Worm (Caenorhabditis elegans) whole organism, young adult: ENCODE measurements around the gene ppk-2.
A peak's percentile ranks its signal among the peaks of the same experiment; 100 is the strongest.

Experiments
- C06A6.2 ChIP-seq: fragments of 200-800 bp; sonication (Bioruptor generic); conservative IDR thresholded peaks from 2 replicates; pipeline ENCODE4 v1.3.6; 2022; ENCODE audit warnings: missing genetic modification characterization, missing compliant biosample characterization
- D2030.7 ChIP-seq: fragments of 200-800 bp; sonication (Bioruptor generic); IDR thresholded peaks from 2 replicates; pipeline ENCODE4 v1.3.6; 2022; ENCODE audit warnings: missing genetic modification reagents, missing genetic modification characterization, missing compliant biosample characterization
- F33H1.4 ChIP-seq: fragments of 200-800 bp; sonication (Bioruptor generic); IDR thresholded peaks from 2 replicates; pipeline ENCODE4 v1.3.6; 2022; ENCODE audit warnings: missing genetic modification reagents, missing genetic modification characterization, missing compliant biosample characterization
- F49E8.2 ChIP-seq: sonication (generic microtip); optimal IDR thresholded peaks from 3 replicates; lab custom pipeline; 2017; ENCODE audit warnings: missing genetic modification characterization, mild to moderate bottlenecking, missing compliant biosample characterization, antibody characterized with exemption, moderate library complexity; ENCODE audit not compliant: insufficient read depth
- F57A8.1 ChIP-seq: fragments of 200-800 bp; sonication (Bioruptor generic); optimal IDR thresholded peaks from 2 replicates; lab custom pipeline; 2018; ENCODE audit warnings: mild to moderate bottlenecking, missing genetic modification characterization, moderate library complexity, missing compliant biosample characterization
- K11D2.4 ChIP-seq: fragments of 200-800 bp; sonication (Bioruptor generic); IDR thresholded peaks from 2 replicates; pipeline ENCODE4 v1.3.6; 2022; ENCODE audit warnings: missing genetic modification reagents, missing genetic modification characterization, missing compliant biosample characterization
- T26A5.8 ChIP-seq: sonication (generic microtip); optimal IDR thresholded peaks from 2 replicates; lab custom pipeline; 2016; ENCODE audit warnings: missing genetic modification characterization, missing compliant biosample characterization
- Y53G8AR.9 ChIP-seq: fragments of 200-800 bp; sonication (Bioruptor generic); conservative IDR thresholded peaks from 2 replicates; pipeline ENCODE4 v1.3.6; 2022; ENCODE audit warnings: missing genetic modification reagents, missing genetic modification characterization, missing compliant biosample characterization
- Y67H2A.10 ChIP-seq: fragments of 200-800 bp; sonication (Bioruptor generic); conservative IDR thresholded peaks from 2 replicates; pipeline ENCODE4 v1.3.6; 2022; ENCODE audit warnings: missing genetic modification reagents, missing genetic modification characterization, missing compliant biosample characterization
- Y79H2A.3 ChIP-seq: fragments of 200-800 bp; sonication (Bioruptor generic); conservative IDR thresholded peaks from 2 replicates; pipeline ENCODE4 v1.3.6; 2022; ENCODE audit warnings: missing genetic modification reagents, missing genetic modification characterization, missing compliant biosample characterization
- aptf-3 ChIP-seq: fragments of 200-800 bp; sonication (Bioruptor generic); IDR thresholded peaks from 2 replicates; pipeline ENCODE4 v1.3.6; 2022; ENCODE audit warnings: missing genetic modification characterization, missing compliant biosample characterization
- atf-7 ChIP-seq: sonication (generic microtip); optimal IDR thresholded peaks from 2 replicates; lab custom pipeline; 2017; ENCODE audit warnings: mild to moderate bottlenecking, missing genetic modification characterization, missing compliant biosample characterization
- bed-1 ChIP-seq: fragments of 200-800 bp; sonication (Bioruptor generic); IDR thresholded peaks from 2 replicates; pipeline ENCODE4 v1.3.6; 2022; ENCODE audit warnings: missing genetic modification reagents, missing genetic modification characterization, missing compliant biosample characterization
- bed-2 ChIP-seq: fragments of 200-800 bp; sonication (Bioruptor generic); IDR thresholded peaks from 2 replicates; pipeline ENCODE4 v1.3.6; 2022; ENCODE audit warnings: missing genetic modification reagents, missing genetic modification characterization, missing compliant biosample characterization
- ceh-40 ChIP-seq: fragments of 200-800 bp; sonication (Bioruptor generic); IDR thresholded peaks from 2 replicates; pipeline ENCODE4 v1.3.6; 2022; ENCODE audit warnings: missing genetic modification characterization, missing compliant biosample characterization
- ceh-91 ChIP-seq: fragments of 200-800 bp; sonication (Bioruptor generic); IDR thresholded peaks from 2 replicates; pipeline ENCODE4 v1.3.6; 2022; ENCODE audit warnings: missing genetic modification reagents, missing genetic modification characterization, missing compliant biosample characterization
- die-1 ChIP-seq: sonication (generic microtip); optimal IDR thresholded peaks from 2 replicates; lab custom pipeline; 2016; ENCODE audit warnings: missing genotype, mild to moderate bottlenecking, missing genetic modification characterization, missing compliant biosample characterization
- dpl-1 ChIP-seq: fragments of 150-350 bp; optimal IDR thresholded peaks from 2 replicates; lab custom pipeline; 2014; ENCODE audit warnings: missing biosample characterization, missing genetic modification reagents, missing genetic modification characterization
- efl-1 ChIP-seq: fragments of 150-350 bp; optimal IDR thresholded peaks from 2 replicates; lab custom pipeline; 2014; ENCODE audit warnings: missing biosample characterization, missing genetic modification reagents, missing genetic modification characterization
- ekl-4 ChIP-seq: fragments of 200-800 bp; sonication (Bioruptor generic); IDR thresholded peaks from 2 replicates; pipeline ENCODE4 v1.3.6; 2022; ENCODE audit warnings: missing genetic modification reagents, missing genetic modification characterization, missing compliant biosample characterization
- hlh-12 ChIP-seq: sonication (generic microtip); optimal IDR thresholded peaks from 2 replicates; lab custom pipeline; 2016; ENCODE audit warnings: missing genetic modification characterization, missing compliant biosample characterization
- hsf-1 ChIP-seq: fragments of 200-800 bp; sonication (Bioruptor generic); IDR thresholded peaks from 2 replicates; pipeline ENCODE4 v1.3.6; 2022; ENCODE audit warnings: missing genetic modification reagents, missing genetic modification characterization, missing compliant biosample characterization
- let-607 ChIP-seq, 2 experiments: fragments of 200-800 bp in 1 of 2; sonication (Bioruptor generic) in 1 of 2; sonication (generic microtip) in 1 of 2; optimal IDR thresholded peaks; 2 replicates each; lab custom pipeline; 2016 to 2018; ENCODE audit warnings: mild to moderate bottlenecking in 2 of 2, missing compliant biosample characterization in 2 of 2, missing genetic modification characterization in 2 of 2, moderate library complexity in 2 of 2, missing genotype in 1 of 2
- lin-35 ChIP-seq, 3 experiments: fragments of 150-350 bp in 2 of 3; sonication (generic microtip) in 1 of 3; optimal IDR thresholded peaks; 2 replicates each; lab custom pipeline; 2014 to 2018; ENCODE audit warnings: missing biosample characterization in 3 of 3, missing genetic modification characterization in 3 of 3, missing genetic modification reagents in 3 of 3
- lin-40 ChIP-seq: sonication (generic microtip); optimal IDR thresholded peaks from 2 replicates; lab custom pipeline; 2016; ENCODE audit warnings: missing genetic modification characterization, mild to moderate bottlenecking, missing compliant biosample characterization, missing genotype, missing genetic modification reagents
- lin-54 ChIP-seq: fragments of 200-800 bp; sonication (Bioruptor generic); optimal IDR thresholded peaks from 2 replicates; lab custom pipeline; 2018; ENCODE audit warnings: mild to moderate bottlenecking, missing genetic modification characterization, missing compliant biosample characterization
- lsl-1 ChIP-seq: fragments of 200-800 bp; sonication (Bioruptor generic); optimal IDR thresholded peaks from 2 replicates; lab custom pipeline; 2018; ENCODE audit warnings: mild to moderate bottlenecking, missing genetic modification characterization, moderate library complexity, missing compliant biosample characterization
- lsy-27 ChIP-seq: sonication (generic microtip); optimal IDR thresholded peaks from 2 replicates; lab custom pipeline; 2017; ENCODE audit warnings: missing genetic modification characterization, mild to moderate bottlenecking, missing compliant biosample characterization, antibody characterized with exemption, missing genotype, borderline replicate concordance; ENCODE audit not compliant: insufficient read depth
- madf-6 ChIP-seq: fragments of 200-800 bp; sonication (Bioruptor generic); IDR thresholded peaks from 2 replicates; pipeline ENCODE4 v1.3.6; 2022; ENCODE audit warnings: missing genetic modification reagents, missing genetic modification characterization, missing compliant biosample characterization
- madf-8 ChIP-seq: fragments of 200-800 bp; sonication (Bioruptor generic); conservative IDR thresholded peaks from 2 replicates; pipeline ENCODE4 v1.3.6; 2022; ENCODE audit warnings: missing genetic modification reagents, missing genetic modification characterization, missing compliant biosample characterization
- mcd-1 ChIP-seq: fragments of 200-800 bp; sonication (Bioruptor generic); IDR thresholded peaks from 2 replicates; pipeline ENCODE4 v1.3.6; 2022; ENCODE audit warnings: missing genetic modification reagents, missing genetic modification characterization, missing compliant biosample characterization
- mel-28 ChIP-seq: sonication (generic microtip); optimal IDR thresholded peaks from 2 replicates; lab custom pipeline; 2016; ENCODE audit warnings: borderline replicate concordance, mild to moderate bottlenecking, missing genetic modification characterization, missing compliant biosample characterization
- nfya-1 ChIP-seq: sonication (generic microtip); optimal IDR thresholded peaks from 2 replicates; lab custom pipeline; 2017; ENCODE audit warnings: antibody characterized with exemption, missing compliant biosample characterization, missing genetic modification characterization, borderline replicate concordance; ENCODE audit not compliant: insufficient read depth
- nhr-80 ChIP-seq: sonication (generic microtip); optimal IDR thresholded peaks from 2 replicates; lab custom pipeline; 2016; ENCODE audit warnings: missing genetic modification characterization, missing compliant biosample characterization
- pbrm-1 ChIP-seq: fragments of 200-800 bp; sonication (Bioruptor generic); IDR thresholded peaks from 2 replicates; pipeline ENCODE4 v1.3.6; 2022; ENCODE audit warnings: missing genetic modification reagents, missing genetic modification characterization, missing compliant biosample characterization
- rcor-1 ChIP-seq: fragments of 200-800 bp; sonication (Bioruptor generic); IDR thresholded peaks from 2 replicates; pipeline ENCODE4 v1.3.6; 2022; ENCODE audit warnings: missing genetic modification reagents, missing genetic modification characterization, missing compliant biosample characterization
- sdz-38 ChIP-seq: sonication (generic microtip); optimal IDR thresholded peaks from 2 replicates; lab custom pipeline; 2016; ENCODE audit warnings: missing genotype, missing genetic modification characterization, missing compliant biosample characterization
- snpc-1.1 ChIP-seq: sonication (generic microtip); optimal IDR thresholded peaks from 2 replicates; lab custom pipeline; 2017; ENCODE audit warnings: missing genetic modification characterization, mild to moderate bottlenecking, missing compliant biosample characterization, antibody characterized with exemption, moderate library complexity, missing genotype, missing genetic modification reagents; ENCODE audit not compliant: insufficient read depth
- snpc-1.3 ChIP-seq: sonication (generic microtip); optimal IDR thresholded peaks from 2 replicates; lab custom pipeline; 2017; ENCODE audit warnings: missing genetic modification characterization, mild to moderate bottlenecking, missing compliant biosample characterization, antibody characterized with exemption, moderate library complexity, missing genotype, missing genetic modification reagents; ENCODE audit not compliant: insufficient read depth
- snpc-3.4 ChIP-seq: sonication (generic microtip); optimal IDR thresholded peaks from 2 replicates; lab custom pipeline; 2017; ENCODE audit warnings: missing genetic modification characterization, mild to moderate bottlenecking, missing compliant biosample characterization, antibody characterized with exemption, moderate library complexity, missing genotype, missing genetic modification reagents
- tbp1 ChIP-seq: fragments of 200-800 bp; sonication (Bioruptor generic); optimal IDR thresholded peaks from 2 replicates; lab custom pipeline; 2018; ENCODE audit warnings: mild to moderate bottlenecking, missing genetic modification characterization, missing compliant biosample characterization
- xnd-1 ChIP-seq: sonication (generic microtip); optimal IDR thresholded peaks from 2 replicates; lab custom pipeline; 2016; ENCODE audit warnings: missing genotype, missing genetic modification reagents, missing genetic modification characterization, missing compliant biosample characterization
- ztf-18 ChIP-seq: sonication (generic microtip); optimal IDR thresholded peaks from 2 replicates; lab custom pipeline; 2016; ENCODE audit warnings: missing genotype, mild to moderate bottlenecking, missing genetic modification characterization, missing compliant biosample characterization
- ztf-22 ChIP-seq: fragments of 200-800 bp; sonication (Bioruptor generic); optimal IDR thresholded peaks from 2 replicates; lab custom pipeline; 2018; ENCODE audit warnings: mild to moderate bottlenecking, missing genetic modification characterization, moderate library complexity, missing compliant biosample characterization
- ztf-25 ChIP-seq: fragments of 200-800 bp; sonication (Bioruptor generic); IDR thresholded peaks from 2 replicates; pipeline ENCODE4 v1.3.6; 2022; ENCODE audit warnings: missing genetic modification reagents, missing genetic modification characterization, missing compliant biosample characterization
- ztf-26 ChIP-seq: sonication (generic microtip); optimal IDR thresholded peaks from 2 replicates; lab custom pipeline; 2017; ENCODE audit warnings: missing genetic modification characterization, missing compliant biosample characterization

ppk-2 gene

DNA sequence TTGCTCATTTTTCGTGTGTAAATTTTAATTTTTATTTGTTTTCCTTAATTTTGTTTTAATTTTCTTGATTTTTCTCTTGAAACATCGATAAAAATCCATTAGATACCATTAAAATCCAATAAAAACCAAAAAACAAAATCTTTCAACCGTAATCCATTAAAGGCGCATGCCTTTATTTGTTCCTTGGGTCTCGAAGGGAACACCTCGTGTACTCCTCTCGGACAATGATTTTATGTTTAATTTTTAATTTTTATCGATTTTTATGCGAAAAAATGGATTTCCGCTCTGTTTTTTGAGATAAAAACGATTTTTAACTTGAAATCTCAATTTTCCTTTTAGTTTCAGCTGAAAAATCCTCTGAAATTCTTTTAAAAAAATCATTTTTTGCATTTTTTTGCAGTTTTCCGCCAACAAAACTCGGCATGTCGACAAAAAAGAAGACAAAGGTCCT, at the start of gene ppk-2:
ppk-2 (plus strand) TSS at position 401 of the 451 bp plus-strand sequence.
- no peak for TF ChIP-seq lin-40 (tag; lab: Kevin White, UChicago)
- no peak for TF ChIP-seq aptf-3 (GFP tag; lab: Robert Waterston, UW)
- 0 out of 2 replicates have a peak, but pooled peaks have one; percentile 25 for TF ChIP-seq rcor-1 (GFP tag; lab: Robert Waterston, UW)
- peak; percentile 63; the same call in 1 of the 2 replicates for TF ChIP-seq mcd-1
- TF ChIP-seq dpl-1: peak; percentile 10
- TF ChIP-seq tbp1 (GFP tag; lab: Kevin White, UChicago): peak; percentile 1
- TF ChIP-seq snpc-1.1 (tag; lab: Kevin White, UChicago): peak; percentile 16
- TF ChIP-seq snpc-3.4 (tag; lab: Kevin White, UChicago): peak; percentile 16
- TF ChIP-seq snpc-1.3: peak; percentile 34
- TF ChIP-seq efl-1 (GFP tag; lab: Kevin White, UChicago): peak; percentile 47
- TF ChIP-seq ceh-40 (GFP tag; lab: Robert Waterston, UW): no peak
- TF ChIP-seq F49E8.2: peak; percentile 17
- peak; percentile 93 for TF ChIP-seq xnd-1 (tag; lab: Kevin White, UChicago)
- TF ChIP-seq F57A8.1 (GFP tag; lab: Kevin White, UChicago): no peak
- TF ChIP-seq ekl-4 (GFP tag; lab: Robert Waterston, UW): 0 out of 2 replicates have a peak, but pooled peaks have one; percentile 14
- no peak for TF ChIP-seq hlh-12
- TF ChIP-seq lin-35 (GFP tag; optimal IDR thresholded peaks at IDR 0.05; lab: Kevin White, UChicago): no peak
- TF ChIP-seq D2030.7: peak; percentile 71
- peak; percentile 30; the same call in 1 of the 2 replicates for TF ChIP-seq Y53G8AR.9 (GFP tag; lab: Robert Waterston, UW)
- TF ChIP-seq ceh-91 (GFP tag; lab: Robert Waterston, UW): peak; percentile 34; the same call in 1 of the 2 replicates
- TF ChIP-seq F33H1.4 (GFP tag; lab: Robert Waterston, UW): peak; percentile 96
- no peak for TF ChIP-seq let-607 (tag; optimal IDR thresholded peaks at IDR 0.05; lab: Kevin White, UChicago)
- no peak for TF ChIP-seq Y67H2A.10
- TF ChIP-seq lsl-1 (GFP tag; lab: Kevin White, UChicago): peak; percentile 65
- no peak for TF ChIP-seq hsf-1
- TF ChIP-seq madf-6 (GFP tag; lab: Robert Waterston, UW): peak; percentile 96
- TF ChIP-seq ztf-26 (tag; lab: Kevin White, UChicago): no peak
- TF ChIP-seq C06A6.2 (GFP tag; lab: Robert Waterston, UW): no peak
- peak; percentile 83 for TF ChIP-seq madf-8
- TF ChIP-seq pbrm-1 (GFP tag; lab: Robert Waterston, UW): peak; percentile 40; the same call in 1 of the 2 replicates
- TF ChIP-seq lsy-27 (tag; lab: Kevin White, UChicago): no peak
- no peak for TF ChIP-seq mel-28 (tag; lab: Kevin White, UChicago)
- peak; percentile 59 for TF ChIP-seq lin-54 (GFP tag; lab: Kevin White, UChicago)

DNA sequence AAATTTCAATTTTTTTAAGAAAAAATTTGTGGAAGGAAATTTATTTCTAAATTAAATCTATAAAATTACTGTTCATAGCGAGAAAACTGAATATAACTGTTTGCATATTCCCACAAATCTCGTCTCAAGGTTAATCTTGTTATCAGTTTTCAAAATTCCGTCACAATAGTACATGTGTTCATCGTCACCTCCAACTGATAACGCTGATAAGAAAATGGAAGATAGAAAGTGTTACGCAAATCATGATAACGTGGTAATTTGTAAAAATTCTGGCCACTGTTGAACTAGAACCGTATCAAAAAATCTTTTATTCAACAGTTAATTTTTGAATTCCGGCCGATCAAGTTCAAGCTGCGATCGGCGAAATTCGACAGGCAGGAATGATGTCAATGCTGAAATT, 48.7 kb upstream of the ppk-2 start:
- TF ChIP-seq nhr-80 (peak; percentile 21), ztf-25 (GFP tag; lab: Robert Waterston, UW) (no peak)

DNA sequence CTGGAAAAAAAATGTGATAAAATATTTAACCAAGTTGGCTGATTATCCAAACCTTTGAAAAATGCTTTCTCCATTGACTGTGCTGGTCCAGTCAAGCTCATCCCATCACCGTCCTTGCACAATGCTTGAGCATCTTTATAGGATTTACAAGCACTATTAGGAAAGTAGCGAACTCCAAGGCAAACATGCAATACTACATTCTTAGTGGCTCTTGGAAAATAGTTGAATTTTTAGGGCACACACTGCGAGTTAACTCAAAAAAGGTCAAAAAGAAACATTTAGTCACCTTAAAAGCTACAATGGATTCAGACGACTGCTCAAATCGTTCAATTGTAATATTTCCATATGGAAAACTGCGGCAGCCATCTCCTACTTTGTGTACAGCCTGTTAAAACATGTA, 48.0 kb upstream of the ppk-2 start, which contains the start of gene M01E10.3:
M01E10.3 (minus strand) TSS at position 101 of the 400 bp plus-strand sequence.
- TF ChIP-seq ztf-22 (GFP tag; lab: Kevin White, UChicago) (no peak), nfya-1 (tag; lab: Kevin White, UChicago) (no peak), tbp1 (GFP tag; lab: Kevin White, UChicago) (no peak), sdz-38 (tag; lab: Kevin White, UChicago) (no peak), Y79H2A.3 (GFP tag; lab: Robert Waterston, UW) (no peak), ztf-25 (GFP tag; lab: Robert Waterston, UW) (no peak), die-1 (tag; lab: Kevin White, UChicago) (no peak), ztf-18 (tag; lab: Kevin White, UChicago) (no peak), pbrm-1 (GFP tag; lab: Robert Waterston, UW) (no peak), T26A5.8 (no peak), bed-1 (GFP tag; lab: Robert Waterston, UW) (no peak), hsf-1 (no peak), atf-7 (tag; lab: Kevin White, UChicago) (no peak), lin-40 (tag; lab: Kevin White, UChicago) (no peak), K11D2.4 (GFP tag; lab: Robert Waterston, UW) (no peak), bed-2 (GFP tag; lab: Robert Waterston, UW) (no peak)
